Fruit fly (Drosophila melanogaster): ENCODE data around the gene dnt.

dm6 chr2L:19335052-19335451, 28.0 kb downstream of the dnt start:
- TF ChIP-seq pad (GFP tag; optimal IDR thresholded peaks at IDR 0.05) (no peak), bab1 (GFP tag; optimal IDR thresholded peaks at IDR 0.05) (no peak), cnc (optimal IDR thresholded peaks at IDR 0.05) (no peak), Crg-1 (GFP tag; optimal IDR thresholded peaks at IDR 0.05) (no peak), CG11617 (GFP tag; optimal IDR thresholded peaks at IDR 0.05) (no peak), ovo (GFP tag; optimal IDR thresholded peaks at IDR 0.05) (no peak), Clk (GFP tag; optimal IDR thresholded peaks at IDR 0.05) (no peak), CG12768 (GFP tag; optimal IDR thresholded peaks at IDR 0.05) (no peak), toe (GFP tag; optimal IDR thresholded peaks at IDR 0.05) (no peak), CG33017 (tag; optimal IDR thresholded peaks at IDR 0.05) (no peak)
